Fruit fly (Drosophila melanogaster): ENCODE data around the gene Cog8.

DNA sequence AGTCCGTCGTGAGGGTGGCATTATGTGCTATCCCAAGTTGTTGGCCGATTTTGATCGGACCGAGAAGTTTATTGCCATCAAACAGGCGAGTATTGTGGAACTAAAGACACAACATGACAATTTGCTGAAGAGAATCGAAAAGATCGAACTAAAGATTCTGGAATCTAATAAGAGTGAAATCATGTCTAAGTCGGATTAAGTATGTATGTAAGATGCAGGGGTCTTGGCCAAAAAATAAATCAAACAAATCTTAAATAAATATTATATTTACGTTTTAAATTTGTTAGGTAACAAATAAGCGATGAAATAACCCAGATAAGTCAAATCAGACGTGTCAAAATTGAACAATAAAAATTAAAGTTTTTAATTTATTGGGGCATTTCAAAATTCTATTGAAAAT lies 20.8 kb upstream of the Cog8 start, which contains the start of gene CG14929:
- TF ChIP-seq gl (tag; optimal IDR thresholded peaks at IDR 0.05): no peak
- no peak for TF ChIP-seq CG10348 (GFP tag; IDR thresholded peaks at IDR 0.05)
- TF ChIP-seq EcR (GFP tag; optimal IDR thresholded peaks at IDR 0.05): no peak
- TF ChIP-seq CG14655 (GFP tag; optimal IDR thresholded peaks at IDR 0.05): no peak
- TF ChIP-seq CG32121 (GFP tag; IDR thresholded peaks at IDR 0.05): no peak

Data from whole organism, pupa.